Fruit fly (Drosophila melanogaster) whole organism, prepupa: ENCODE measurements around the gene CG31111.

Source experiments
- CG10669 ChIP-seq: fragments of 200-800 bp; sonication (Bioruptor generic); optimal IDR thresholded peaks from 3 replicates; lab custom pipeline; 2018; ENCODE audit warnings: missing biosample characterization, mild to moderate bottlenecking, missing genetic modification characterization, moderate library complexity
- CG11762 ChIP-seq: fragments of 200-800 bp; sonication (Bioruptor generic); optimal IDR thresholded peaks from 3 replicates; lab custom pipeline; 2016; ENCODE audit warnings: missing biosample characterization, missing genetic modification characterization; ENCODE audit not compliant: insufficient read depth
- CG11902 ChIP-seq: fragments of 200-800 bp; sonication (Bioruptor generic); optimal IDR thresholded peaks from 3 replicates; lab custom pipeline; 2016; ENCODE audit warnings: missing biosample characterization, missing genetic modification characterization
- CG1621 ChIP-seq: fragments of 200-800 bp; sonication (Bioruptor generic); optimal IDR thresholded peaks from 3 replicates; lab custom pipeline; 2018; ENCODE audit warnings: missing biosample characterization, mild to moderate bottlenecking, missing genetic modification characterization
- CG32006 ChIP-seq: fragments of 200-800 bp; sonication (Bioruptor generic); optimal IDR thresholded peaks from 3 replicates; lab custom pipeline; 2017; ENCODE audit warnings: missing biosample characterization, mild to moderate bottlenecking, missing genetic modification characterization
- CG34406 ChIP-seq: fragments of 200-800 bp; sonication (Bioruptor generic); optimal IDR thresholded peaks from 3 replicates; lab custom pipeline; 2016; ENCODE audit warnings: missing biosample characterization, missing genetic modification characterization
- CG4318 ChIP-seq: fragments of 200-800 bp; sonication (Bioruptor generic); optimal IDR thresholded peaks from 3 replicates; lab custom pipeline; 2017; ENCODE audit warnings: missing biosample characterization, mild to moderate bottlenecking, missing genetic modification characterization
- CG6792 ChIP-seq: fragments of 200-800 bp; sonication (Bioruptor generic); optimal IDR thresholded peaks from 3 replicates; lab custom pipeline; 2016; ENCODE audit warnings: missing biosample characterization, missing genetic modification characterization
- CG6808 ChIP-seq: fragments of 200-800 bp; sonication (Bioruptor generic); optimal IDR thresholded peaks from 3 replicates; lab custom pipeline; 2017; ENCODE audit warnings: missing biosample characterization, missing genetic modification characterization, mild to moderate bottlenecking, moderate library complexity, missing genetic modification reagents
- CG7368 ChIP-seq: fragments of 200-800 bp; sonication (Bioruptor generic); optimal IDR thresholded peaks from 3 replicates; lab custom pipeline; 2016; ENCODE audit warnings: missing biosample characterization, missing genetic modification characterization
- CG8119 ChIP-seq: fragments of 200-800 bp; sonication (Bioruptor generic); IDR thresholded peaks from 3 replicates; pipeline ENCODE4 v1.3.6; 2022; ENCODE audit warnings: missing biosample characterization, missing genetic modification characterization
- CG8319 ChIP-seq: fragments of 200-800 bp; sonication (Bioruptor generic); optimal IDR thresholded peaks from 3 replicates; lab custom pipeline; 2016; ENCODE audit warnings: missing biosample characterization, missing genetic modification characterization
- CG9139 ChIP-seq: fragments of 200-800 bp; sonication (Bioruptor generic); optimal IDR thresholded peaks from 3 replicates; lab custom pipeline; 2017; ENCODE audit warnings: missing biosample characterization, mild to moderate bottlenecking, missing genetic modification characterization
- Eip78C ChIP-seq: fragments of 200-800 bp; sonication (Bioruptor generic); peaks from one replicate; lab custom pipeline; 2016; ENCODE audit warnings: missing biosample characterization, missing genetic modification characterization
- Eip93F ChIP-seq: fragments of 200-800 bp; sonication (Bioruptor generic); optimal IDR thresholded peaks from 2 replicates; lab custom pipeline; 2016; ENCODE audit warnings: missing biosample characterization, mild to moderate bottlenecking, missing genetic modification characterization
- Ets96B ChIP-seq: fragments of 200-800 bp; optimal IDR thresholded peaks from 2 replicates; lab custom pipeline; 2019; ENCODE audit warnings: missing biosample characterization, mild to moderate bottlenecking, missing genetic modification characterization, moderate library complexity
- Hr4 ChIP-seq: fragments of 200-800 bp; sonication (Bioruptor generic); optimal IDR thresholded peaks from 3 replicates; lab custom pipeline; 2016; ENCODE audit warnings: missing biosample characterization, missing genetic modification characterization
- Sox102F ChIP-seq: fragments of 200-800 bp; sonication (Bioruptor generic); optimal IDR thresholded peaks from 2 replicates; lab custom pipeline; 2016; ENCODE audit warnings: missing biosample characterization, mild to moderate bottlenecking, missing genetic modification characterization
- Sox14 ChIP-seq: fragments of 200-800 bp; sonication (Bioruptor generic); optimal IDR thresholded peaks from 3 replicates; lab custom pipeline; 2016; ENCODE audit warnings: missing biosample characterization, missing genetic modification characterization
- Sox15 ChIP-seq: fragments of 200-800 bp; sonication (Bioruptor generic); optimal IDR thresholded peaks from 3 replicates; lab custom pipeline; 2016; ENCODE audit warnings: missing biosample characterization, missing genetic modification characterization
- achi ChIP-seq: fragments of 200-800 bp; sonication (Bioruptor generic); optimal IDR thresholded peaks from 3 replicates; lab custom pipeline; 2016; ENCODE audit warnings: missing biosample characterization, missing genetic modification characterization
- acj6 ChIP-seq: fragments of 200-800 bp; sonication (Bioruptor generic); optimal IDR thresholded peaks from 3 replicates; lab custom pipeline; 2016; ENCODE audit warnings: missing biosample characterization, missing genetic modification characterization
- dac ChIP-seq: fragments of 200-800 bp; sonication (Bioruptor generic); optimal IDR thresholded peaks from 2 replicates; lab custom pipeline; 2017; ENCODE audit warnings: missing biosample characterization, mild to moderate bottlenecking, missing genetic modification characterization
- eg ChIP-seq: fragments of 200-800 bp; sonication (Bioruptor generic); IDR thresholded peaks from 3 replicates; pipeline ENCODE4 v1.3.6; 2022; ENCODE audit warnings: missing biosample characterization, missing genetic modification characterization
- fkh ChIP-seq: fragments of 200-800 bp; sonication (Bioruptor generic); optimal IDR thresholded peaks from 3 replicates; lab custom pipeline; 2017; ENCODE audit warnings: missing biosample characterization, mild to moderate bottlenecking, missing genetic modification characterization, moderate library complexity
- lz ChIP-seq: fragments of 200-800 bp; sonication (Bioruptor generic); optimal IDR thresholded peaks from 3 replicates; lab custom pipeline; 2016; ENCODE audit warnings: missing biosample characterization, missing genetic modification characterization
- net ChIP-seq: fragments of 200-800 bp; sonication (Bioruptor generic); optimal IDR thresholded peaks from 3 replicates; lab custom pipeline; 2016; ENCODE audit warnings: missing biosample characterization, missing genetic modification characterization
- ss ChIP-seq, 2 experiments: fragments of 200-800 bp; sonication (Bioruptor generic); optimal IDR thresholded peaks; 2 replicates in 1 of 2; 3 replicates in 1 of 2; lab custom pipeline; 2017 to 2018; ENCODE audit warnings: mild to moderate bottlenecking in 2 of 2, missing biosample characterization in 2 of 2, missing genetic modification characterization in 2 of 2, moderate library complexity in 1 of 2
- svp ChIP-seq: fragments of 200-800 bp; sonication (Bioruptor generic); peaks from one replicate; lab custom pipeline; 2016; ENCODE audit warnings: missing biosample characterization, missing genetic modification characterization
- topi ChIP-seq: fragments of 200-800 bp; sonication (Bioruptor generic); optimal IDR thresholded peaks from 3 replicates; lab custom pipeline; 2016; ENCODE audit warnings: missing biosample characterization, missing genetic modification characterization
- vri ChIP-seq: fragments of 200-800 bp; sonication (Bioruptor generic); optimal IDR thresholded peaks from 3 replicates; lab custom pipeline; 2016; ENCODE audit warnings: missing biosample characterization, mild to moderate bottlenecking, missing genetic modification characterization

The CG31111 gene

DNA sequence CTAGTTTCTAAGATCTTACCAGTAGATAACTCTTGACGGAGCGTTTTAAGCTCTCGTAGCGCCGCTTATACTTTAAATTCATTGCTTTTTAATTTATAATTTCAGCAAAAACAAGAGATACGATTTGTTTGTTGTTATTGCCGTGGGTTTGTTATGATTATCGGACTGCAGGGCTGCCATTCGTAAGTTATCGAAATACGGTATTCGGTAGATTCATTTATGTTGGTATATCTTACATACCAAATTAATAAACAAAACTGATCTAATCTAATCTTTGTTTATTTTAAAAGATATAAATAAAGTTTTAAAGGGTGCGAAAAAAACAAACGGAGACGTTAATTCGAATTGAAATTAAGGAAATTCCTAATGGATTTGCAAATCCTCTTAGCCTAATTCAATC, at the start of gene CG31111, which contains the start of gene stac:
CG31111 (minus strand) TSS at position 162 of the 400 bp plus-strand sequence.
stac (plus strand) TSS at position 271 of the 400 bp plus-strand sequence.
- TF ChIP-seq net (GFP tag; lab: Kevin White, UChicago) = no peak
- no peak for TF ChIP-seq achi (GFP tag; lab: Kevin White, UChicago)
- TF ChIP-seq Ets96B (tag; lab: Kevin White, UChicago) = no peak
- TF ChIP-seq Hr4 (GFP tag; lab: Kevin White, UChicago) = no peak
- TF ChIP-seq Sox15 (GFP tag; lab: Kevin White, UChicago) = no peak
- no peak for TF ChIP-seq CG6808 (GFP tag; lab: Kevin White, UChicago)
- TF ChIP-seq CG34406 (GFP tag; lab: Kevin White, UChicago) = no peak
- peak; percentile 82 for TF ChIP-seq fkh (GFP tag; lab: Kevin White, UChicago)
- TF ChIP-seq CG32006 (GFP tag; lab: Kevin White, UChicago) = no peak
- TF ChIP-seq Eip93F (GFP tag; lab: Kevin White, UChicago) = peak; percentile 18
- no peak for TF ChIP-seq topi
- TF ChIP-seq CG11902 (GFP tag; lab: Kevin White, UChicago) = no peak
- no peak for TF ChIP-seq lz (GFP tag; lab: Kevin White, UChicago)
- TF ChIP-seq CG9139 = no peak
- no peak for TF ChIP-seq Sox102F (GFP tag; lab: Kevin White, UChicago)

DNA sequence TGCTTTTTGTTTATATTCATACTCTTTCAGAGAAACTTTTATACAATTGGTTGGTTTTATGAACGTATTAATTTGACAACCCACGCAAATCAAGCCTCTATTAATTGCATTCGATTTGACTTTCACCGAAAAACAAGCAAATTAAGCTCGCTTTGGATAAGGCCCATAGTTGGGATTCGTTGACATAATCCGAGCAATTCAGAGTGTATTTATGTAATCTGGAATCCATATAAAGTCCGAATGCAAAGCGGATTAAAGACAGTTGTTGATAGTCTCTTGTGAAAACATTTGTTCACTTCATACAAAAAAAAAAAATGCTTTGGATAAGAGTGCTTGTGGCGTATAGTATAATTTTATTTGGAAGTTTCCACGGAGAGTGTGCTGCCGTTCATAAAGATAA, 46.3 kb upstream of the CG31111 start, which contains the start of gene CG45095:
CG45095 (plus strand) TSS at position 301 of the 400 bp plus-strand sequence.
- TF ChIP-seq vri (GFP tag; lab: Kevin White, UChicago) (peak; percentile 57), CG6808 (GFP tag; lab: Kevin White, UChicago) (no peak), svp (GFP tag; lab: Kevin White, UChicago) (no peak), CG8319 (GFP tag; lab: Kevin White, UChicago) (no peak), CG7368 (no peak), CG10669 (GFP tag; lab: Kevin White, UChicago) (no peak)

dm6 chr3R:25097486-25097885, 41.5 kb upstream of the CG31111 start, which contains the start of the genes CG33095 and CG33096:
Gene CG33095, plus strand, starts transcription at chr3R:25097672.
Gene CG33096, plus strand, starts transcription at chr3R:25097672.
- TF ChIP-seq CG1621 (tag; lab: Kevin White, UChicago) (no peak), Eip78C (GFP tag; lab: Kevin White, UChicago) (no peak), Sox14 (GFP tag; lab: Kevin White, UChicago) (peak; percentile 79), topi (no peak)

- TF ChIP-seq net (GFP tag; lab: Kevin White, UChicago) (no peak), CG1621 (tag; lab: Kevin White, UChicago) (peak; percentile 87), CG8119 (GFP tag; lab: Robert Waterston, UW) (no peak), ss (GFP tag; optimal IDR thresholded peaks at IDR 0.05; lab: Kevin White, UChicago) (peak in 1 of 2 experiments; percentile 32), eg (GFP tag; lab: Robert Waterston, UW) (no peak)
Measured at dm6 chr3R:25094639-25095038, 38.7 kb upstream of the CG31111 start, which contains the start of gene fd96Cb. Gene fd96Cb, plus strand, starts transcription at chr3R:25095012.

dm6 chr3R:25082348-25082747, 26.4 kb upstream of the CG31111 start, which contains the start of gene fd96Ca:
Gene fd96Ca, plus strand, starts transcription at chr3R:25082684.
- TF ChIP-seq dac (no peak), CG1621 (tag; lab: Kevin White, UChicago) (peak; percentile 3), CG11762 (GFP tag; lab: Kevin White, UChicago) (no peak), acj6 (GFP tag; lab: Kevin White, UChicago) (no peak), CG6792 (GFP tag; lab: Kevin White, UChicago) (no peak), svp (GFP tag; lab: Kevin White, UChicago) (no peak), CG11902 (GFP tag; lab: Kevin White, UChicago) (no peak), Ets96B (tag; lab: Kevin White, UChicago) (no peak)

- TF ChIP-seq fkh (GFP tag; lab: Kevin White, UChicago) = peak; percentile 93
- TF ChIP-seq CG4318 (GFP tag; lab: Kevin White, UChicago) = no peak
- peak; percentile 52 for TF ChIP-seq Eip78C (GFP tag; lab: Kevin White, UChicago)
Measured at dm6 chr3R:25080446-25080845, 24.5 kb upstream of the CG31111 start.
